Worm (Caenorhabditis elegans) whole organism, mixed stage, embryonic: ENCODE measurements around the gene vrk-1.

Experiments used
- ces-1 ChIP-seq: fragments of 150-350 bp; optimal IDR thresholded peaks from 2 replicates; lab custom pipeline; 2014; ENCODE audit warnings: missing biosample characterization, missing genetic modification reagents, missing genetic modification characterization
- lin-13 ChIP-seq: fragments of 150-350 bp; optimal IDR thresholded peaks from 2 replicates; lab custom pipeline; 2014; ENCODE audit warnings: missing biosample characterization, missing genetic modification characterization
- lsy-2 ChIP-seq: fragments of 150-350 bp; optimal IDR thresholded peaks from 2 replicates; lab custom pipeline; 2014; ENCODE audit warnings: missing biosample characterization, missing genetic modification characterization
- nhr-12 ChIP-seq: fragments of 150-350 bp; optimal IDR thresholded peaks from 2 replicates; lab custom pipeline; 2014; ENCODE audit warnings: missing biosample characterization, missing genetic modification characterization
- nhr-237 ChIP-seq: fragments of 150-350 bp; optimal IDR thresholded peaks from 2 replicates; lab custom pipeline; 2014; ENCODE audit warnings: missing biosample characterization, missing genetic modification characterization
- nhr-28 ChIP-seq: fragments of 150-350 bp; optimal IDR thresholded peaks from 2 replicates; lab custom pipeline; 2014; ENCODE audit warnings: missing biosample characterization, missing genetic modification characterization
- sptf-1 ChIP-seq: sonication (generic microtip); optimal IDR thresholded peaks from 2 replicates; lab custom pipeline; 2017; ENCODE audit warnings: mild to moderate bottlenecking, missing genetic modification characterization, moderate library complexity, missing compliant biosample characterization

- no peak for TF ChIP-seq nhr-12 (tag; lab: Kevin White, UChicago)
- no peak for TF ChIP-seq nhr-28 (tag; lab: Kevin White, UChicago)
- TF ChIP-seq ces-1 (GFP tag; lab: Kevin White, UChicago), result no peak
- no peak for TF ChIP-seq lsy-2
- TF ChIP-seq nhr-237, result no peak
- TF ChIP-seq lin-13 (tag; lab: Kevin White, UChicago), result no peak
- TF ChIP-seq sptf-1 (tag; lab: Kevin White, UChicago), result no peak
These were observed 17.5 kb upstream of the vrk-1 start, which contains the start of gene tsp-18 for ce11 chrII:5904252-5904651.
